Fruit fly (Drosophila melanogaster): ENCODE results near the gene Shawl.

DNA sequence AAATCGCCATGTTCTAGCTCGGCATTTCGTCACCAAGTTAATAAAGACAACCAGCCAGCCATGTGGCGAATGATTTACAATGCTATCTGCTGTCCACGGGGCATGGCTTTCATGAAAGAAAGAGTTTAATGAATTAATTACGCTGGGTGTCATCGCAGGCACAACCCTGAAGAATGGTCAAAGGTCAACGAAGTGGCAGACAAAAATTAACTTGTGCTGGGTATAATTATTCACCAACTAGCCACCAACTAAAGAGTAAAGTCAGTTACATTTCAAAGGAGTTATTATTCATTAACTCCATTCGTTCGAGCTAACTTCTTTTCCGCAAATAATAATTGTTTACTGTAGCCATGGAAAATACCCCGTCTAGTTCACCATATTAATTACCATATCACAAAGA, 42.5 kb upstream of the Shawl start:
- TF ChIP-seq PHDP (tag; optimal IDR thresholded peaks at IDR 0.05) (no peak), CG17912 (GFP tag; optimal IDR thresholded peaks at IDR 0.05) (no peak), CG2116 (GFP tag; optimal IDR thresholded peaks at IDR 0.05) (no peak), CG3995 (GFP tag; optimal IDR thresholded peaks at IDR 0.05) (no peak), Adf1 (GFP tag; IDR thresholded peaks at IDR 0.05) (no peak), CG8924 (tag; optimal IDR thresholded peaks at IDR 0.05) (no peak), Dll (GFP tag; IDR thresholded peaks at IDR 0.05; ENCODE audit: partially characterized antibody) (no peak), ac (GFP tag; optimal IDR thresholded peaks at IDR 0.05) (no peak), Abd-B (GFP tag; optimal IDR thresholded peaks at IDR 0.05) (no peak)
